Worm (Caenorhabditis elegans): Measurements from ENCODE around the gene C40A11.6.
"Not testable (repeated sequence)": the region's sequence is repeated elsewhere in the genome, so short reads cannot be mapped to it uniquely, and the experiment has no call there.

- not testable (repeated sequence) for TF ChIP-seq Y67H2A.10 (GFP tag; conservative IDR thresholded peaks at IDR 0.05); K11D2.4 (GFP tag; IDR thresholded peaks at IDR 0.05); C17E4.6 (GFP tag; IDR thresholded peaks at IDR 0.05); snpc-1.3 (tag; optimal IDR thresholded peaks at IDR 0.05; ENCODE audit: insufficient read depth); nhr-120 (GFP tag; IDR thresholded peaks at IDR 0.05); dox-1 (GFP tag; IDR thresholded peaks at IDR 0.05); Y53F4B.3 (GFP tag; IDR thresholded peaks at IDR 0.05); F10E7.11 (tag; optimal IDR thresholded peaks at IDR 0.05); nhr-90 (tag; optimal IDR thresholded peaks at IDR 0.05); athp-1 (tag; optimal IDR thresholded peaks at IDR 0.05); zim-3 (tag; optimal IDR thresholded peaks at IDR 0.05); ets-4 (GFP tag; optimal IDR thresholded peaks at IDR 0.05)
- TF ChIP-seq egrh-3 (GFP tag; IDR thresholded peaks at IDR 0.05), result peak; percentile 59; the same call in 1 of the 2 replicates
Observed at ce11 chrII:2163370-2163882, 18.0 kb upstream of the C40A11.6 start, which contains the start of gene C33C12.11.

All from whole organism, young adult.